Worm (Caenorhabditis elegans) whole organism, L3 larva: Measurements from ENCODE around the gene snt-1.

Experiments
- R02D3.7 ChIP-seq: fragments of 150-350 bp; optimal IDR thresholded peaks from 2 replicates; lab custom pipeline; 2014; ENCODE audit warnings: missing biosample characterization, missing genetic modification characterization
- ZK546.5 ChIP-seq: sonication (generic microtip); optimal IDR thresholded peaks from 2 replicates; lab custom pipeline; 2017; ENCODE audit warnings: missing biosample characterization, missing genetic modification characterization
- aly-2 ChIP-seq: fragments of 150-350 bp; optimal IDR thresholded peaks from 2 replicates; lab custom pipeline; 2014; ENCODE audit warnings: missing biosample characterization, missing genetic modification characterization
- ama-1 ChIP-seq: fragments of 150-350 bp; optimal IDR thresholded peaks from 2 replicates; lab custom pipeline; 2018
- ceh-16 ChIP-seq: sonication (generic microtip); optimal IDR thresholded peaks from 2 replicates; lab custom pipeline; 2017; ENCODE audit warnings: missing biosample characterization, missing genetic modification characterization
- ceh-28 ChIP-seq: fragments of 150-350 bp; optimal IDR thresholded peaks from 2 replicates; lab custom pipeline; 2014; ENCODE audit warnings: missing biosample characterization, missing genetic modification reagents, missing genetic modification characterization
- ceh-82 ChIP-seq: fragments of 150-350 bp; optimal IDR thresholded peaks from 2 replicates; lab custom pipeline; 2014; ENCODE audit warnings: missing biosample characterization, missing genetic modification characterization
- ceh-9 ChIP-seq: sonication (generic microtip); optimal IDR thresholded peaks from 2 replicates; lab custom pipeline; 2018; ENCODE audit warnings: missing biosample characterization, missing genetic modification characterization
- daf-12 ChIP-seq: fragments of 150-350 bp; optimal IDR thresholded peaks from 2 replicates; lab custom pipeline; 2014; ENCODE audit warnings: missing biosample characterization, missing genetic modification reagents, missing genetic modification characterization
- egl-27 ChIP-seq: sonication (generic microtip); optimal IDR thresholded peaks from 4 replicates; lab custom pipeline; 2017; ENCODE audit warnings: missing biosample characterization, missing genetic modification reagents, missing genetic modification characterization
- egl-5 ChIP-seq: fragments of 150-350 bp; optimal IDR thresholded peaks from 2 replicates; lab custom pipeline; 2017; ENCODE audit warnings: missing biosample characterization, missing genetic modification reagents, missing genetic modification characterization, inconsistent platforms
- elt-1 ChIP-seq: fragments of 150-350 bp; optimal IDR thresholded peaks from 2 replicates; lab custom pipeline; 2014; ENCODE audit warnings: missing biosample characterization, missing genetic modification characterization
- elt-2 ChIP-seq: sonication (generic microtip); optimal IDR thresholded peaks from 2 replicates; lab custom pipeline; 2016; ENCODE audit warnings: missing genetic modification reagents, mild to moderate bottlenecking, missing genetic modification characterization, missing compliant biosample characterization
- elt-3 ChIP-seq, 3 experiments: fragments of 150-350 bp in 1 of 3; sonication (generic microtip) in 2 of 3; optimal IDR thresholded peaks; 2 replicates in 2 of 3; 4 replicates in 1 of 3; lab custom pipeline; 2014 to 2017; ENCODE audit warnings: missing biosample characterization in 3 of 3, missing genetic modification characterization in 3 of 3
- eor-1 ChIP-seq, 2 experiments: fragments of 150-350 bp; optimal IDR thresholded peaks; 2 replicates each; lab custom pipeline; 2014 to 2018; ENCODE audit warnings: missing biosample characterization in 2 of 2, missing genetic modification characterization in 2 of 2
- fkh-10 ChIP-seq: sonication (generic microtip); optimal IDR thresholded peaks from 2 replicates; lab custom pipeline; 2017; ENCODE audit warnings: missing biosample characterization, missing genetic modification reagents, missing genetic modification characterization
- fkh-2 ChIP-seq: fragments of 150-350 bp; optimal IDR thresholded peaks from 2 replicates; lab custom pipeline; 2014; ENCODE audit warnings: missing biosample characterization, missing genetic modification reagents, missing genetic modification characterization
- fos-1 ChIP-seq: fragments of 150-350 bp; optimal IDR thresholded peaks from 2 replicates; lab custom pipeline; 2014; ENCODE audit warnings: missing biosample characterization, missing genetic modification characterization
- hmg-11 ChIP-seq: sonication (generic microtip); optimal IDR thresholded peaks from 2 replicates; lab custom pipeline; 2016; ENCODE audit warnings: missing genetic modification characterization, missing compliant biosample characterization
- jun-1 ChIP-seq: fragments of 150-350 bp; optimal IDR thresholded peaks from 2 replicates; lab custom pipeline; 2014; ENCODE audit warnings: missing biosample characterization, missing genetic modification reagents, missing genetic modification characterization
- lin-15B ChIP-seq: fragments of 150-350 bp; optimal IDR thresholded peaks from 2 replicates; lab custom pipeline; 2014; ENCODE audit warnings: missing biosample characterization, missing genetic modification characterization
- lin-39 ChIP-seq: fragments of 150-350 bp; optimal IDR thresholded peaks from 2 replicates; lab custom pipeline; 2018; ENCODE audit warnings: missing biosample characterization, missing genetic modification reagents, missing genetic modification characterization
- lsy-12 ChIP-seq: sonication (generic microtip); optimal IDR thresholded peaks from 2 replicates; lab custom pipeline; 2016; ENCODE audit warnings: mild to moderate bottlenecking, missing genetic modification characterization, missing compliant biosample characterization
- mdl-1 ChIP-seq: fragments of 150-350 bp; optimal IDR thresholded peaks from 2 replicates; lab custom pipeline; 2014; ENCODE audit warnings: missing biosample characterization, missing genetic modification characterization
- mml-1 ChIP-seq: fragments of 150-350 bp; sonication (generic microtip); optimal IDR thresholded peaks from 3 replicates; lab custom pipeline; 2014; ENCODE audit warnings: missing biosample characterization, missing genetic modification characterization
- nfya-1 ChIP-seq: sonication (generic microtip); optimal IDR thresholded peaks from 2 replicates; lab custom pipeline; 2017; ENCODE audit warnings: missing genetic modification characterization, mild to moderate bottlenecking, missing compliant biosample characterization, antibody characterized with exemption, moderate library complexity; ENCODE audit not compliant: insufficient read depth
- nhr-11 ChIP-seq: fragments of 150-350 bp; optimal IDR thresholded peaks from 2 replicates; lab custom pipeline; 2014; ENCODE audit warnings: missing biosample characterization, missing genetic modification characterization
- nhr-12 ChIP-seq: fragments of 150-350 bp; optimal IDR thresholded peaks from 2 replicates; lab custom pipeline; 2014; ENCODE audit warnings: missing biosample characterization, missing genetic modification characterization
- nhr-23 ChIP-seq: fragments of 150-350 bp; optimal IDR thresholded peaks from 2 replicates; lab custom pipeline; 2014; ENCODE audit warnings: missing biosample characterization, missing genetic modification reagents, missing genetic modification characterization
- nhr-237 ChIP-seq: fragments of 150-350 bp; optimal IDR thresholded peaks from 2 replicates; lab custom pipeline; 2014; ENCODE audit warnings: missing biosample characterization, missing genetic modification characterization
- nhr-25 ChIP-seq: sonication (generic microtip); optimal IDR thresholded peaks from 2 replicates; lab custom pipeline; 2017; ENCODE audit warnings: missing biosample characterization, missing genetic modification characterization
- nhr-28 ChIP-seq: fragments of 150-350 bp; optimal IDR thresholded peaks from 2 replicates; lab custom pipeline; 2014; ENCODE audit warnings: missing biosample characterization, missing genetic modification characterization
- nhr-43 ChIP-seq: sonication (generic microtip); optimal IDR thresholded peaks from 2 replicates; lab custom pipeline; 2016; ENCODE audit warnings: mild to moderate bottlenecking, missing genetic modification characterization, missing compliant biosample characterization; ENCODE audit not compliant: poor library complexity, severe bottlenecking
- nhr-67 ChIP-seq: fragments of 150-350 bp; optimal IDR thresholded peaks from 2 replicates; lab custom pipeline; 2014; ENCODE audit warnings: missing biosample characterization, missing genetic modification characterization
- nhr-76 ChIP-seq: fragments of 150-350 bp; sonication (generic microtip); optimal IDR thresholded peaks from 5 replicates; lab custom pipeline; 2014; ENCODE audit warnings: missing biosample characterization, missing genetic modification characterization
- nhr-77 ChIP-seq: fragments of 150-350 bp; optimal IDR thresholded peaks from 2 replicates; lab custom pipeline; 2014; ENCODE audit warnings: missing biosample characterization, missing genetic modification characterization
- pha-4 ChIP-seq: fragments of 150-350 bp; optimal IDR thresholded peaks from 2 replicates; lab custom pipeline; 2014; ENCODE audit warnings: missing biosample characterization, missing genetic modification reagents, missing genetic modification characterization
- pqm-1 ChIP-seq: fragments of 150-350 bp; optimal IDR thresholded peaks from 2 replicates; lab custom pipeline; 2017; ENCODE audit warnings: missing biosample characterization, missing genetic modification characterization, inconsistent platforms
- sea-2 ChIP-seq: fragments of 150-350 bp; sonication (generic microtip); optimal IDR thresholded peaks from 4 replicates; lab custom pipeline; 2014; ENCODE audit warnings: missing biosample characterization, missing genetic modification reagents, missing genetic modification characterization
- skn-1 ChIP-seq: fragments of 150-350 bp; optimal IDR thresholded peaks from 2 replicates; lab custom pipeline; 2014; ENCODE audit warnings: missing biosample characterization, missing genetic modification characterization
- snpc-4 ChIP-seq: fragments of 150-350 bp; optimal IDR thresholded peaks from 2 replicates; lab custom pipeline; 2014; ENCODE audit warnings: missing biosample characterization, missing genetic modification characterization
- tbx-2 ChIP-seq: sonication (generic microtip); optimal IDR thresholded peaks from 2 replicates; lab custom pipeline; 2016; ENCODE audit warnings: mild to moderate bottlenecking, missing genetic modification characterization, missing compliant biosample characterization
- unc-39 ChIP-seq: sonication (generic microtip); optimal IDR thresholded peaks from 4 replicates; lab custom pipeline; 2017; ENCODE audit warnings: missing biosample characterization, missing genetic modification characterization
- unc-62 ChIP-seq: fragments of 150-350 bp; sonication (generic microtip); optimal IDR thresholded peaks from 4 replicates; lab custom pipeline; 2014; ENCODE audit warnings: missing biosample characterization, missing genetic modification reagents, missing genetic modification characterization
- zag-1 ChIP-seq: fragments of 150-350 bp; optimal IDR thresholded peaks from 2 replicates; lab custom pipeline; 2014; ENCODE audit warnings: missing biosample characterization, missing genetic modification characterization
- ztf-11 ChIP-seq: fragments of 150-350 bp; optimal IDR thresholded peaks from 2 replicates; lab custom pipeline; 2014; ENCODE audit warnings: missing biosample characterization, missing genetic modification characterization
- ztf-4 ChIP-seq: fragments of 150-350 bp; optimal IDR thresholded peaks from 2 replicates; lab custom pipeline; 2014; ENCODE audit warnings: missing biosample characterization, missing genetic modification characterization

The snt-1 gene

DNA sequence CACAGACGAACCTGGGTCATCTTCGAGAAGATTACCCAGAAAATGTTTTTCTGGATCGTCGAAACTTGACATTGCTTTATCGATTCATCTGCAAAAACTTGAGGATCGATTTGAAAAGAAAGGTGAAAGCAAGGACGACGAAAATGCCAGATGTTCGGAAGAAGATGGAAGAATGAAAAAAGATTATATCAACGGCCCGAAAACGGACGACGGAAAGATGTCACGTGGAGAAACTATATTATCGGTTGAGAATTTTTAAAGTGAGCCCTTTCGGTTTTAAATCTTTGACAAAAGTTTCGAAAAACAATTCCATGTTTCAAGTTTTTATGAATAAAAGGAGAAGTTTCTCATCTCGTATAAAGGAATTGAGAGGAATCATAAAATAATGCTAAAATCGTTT, 47.4 kb downstream of the snt-1 start, which contains the start of gene dnj-5:
TSS of gene dnj-5 (minus strand) at position 101 of the 400 bp plus-strand sequence.
- TF ChIP-seq nhr-28 (tag; lab: Kevin White, UChicago) (no peak), mml-1 (no peak), skn-1 (tag; lab: Kevin White, UChicago) (no peak), lin-39 (tag; lab: Kevin White, UChicago) (no peak), tbx-2 (no peak), lsy-12 (tag; lab: Kevin White, UChicago) (no peak), nhr-11 (tag; lab: Kevin White, UChicago) (no peak), R02D3.7 (tag; lab: Kevin White, UChicago) (no peak), ceh-28 (tag; lab: Kevin White, UChicago) (no peak), pha-4 (tag; lab: Kevin White, UChicago) (no peak), zag-1 (no peak), nhr-12 (tag; lab: Kevin White, UChicago) (no peak), pqm-1 (tag; lab: Kevin White, UChicago) (no peak), nhr-237 (tag; lab: Kevin White, UChicago) (no peak), nhr-67 (no peak), nhr-43 (tag; lab: Kevin White, UChicago) (no peak), ama-1 (lab: Kevin White, UChicago) (no peak)

DNA sequence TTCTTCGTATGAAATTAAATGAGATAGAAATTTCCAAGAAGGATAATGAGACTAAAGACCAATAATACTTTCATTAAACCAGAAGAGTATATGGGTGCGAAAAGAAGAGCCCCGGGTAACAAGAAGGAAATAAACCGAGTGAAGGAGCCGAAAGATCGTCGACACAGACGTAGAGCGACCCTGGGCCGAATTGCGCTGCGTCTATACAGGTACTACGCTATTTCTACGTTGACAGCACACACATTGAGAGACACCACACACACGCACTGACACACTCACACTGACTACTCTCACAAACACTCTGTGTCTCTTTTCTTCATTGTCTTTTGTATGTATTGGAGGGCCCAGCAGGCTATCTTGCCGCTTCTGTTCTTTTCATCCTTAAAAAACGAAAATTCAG, 48.1 kb downstream of the snt-1 start:
- no peak for TF ChIP-seq nhr-25
- TF ChIP-seq nhr-23 (tag; lab: Kevin White, UChicago), result no peak
- TF ChIP-seq egl-27, result no peak
- no peak for TF ChIP-seq ztf-11
- TF ChIP-seq pha-4 (tag; lab: Kevin White, UChicago), result peak; percentile 66
- no peak for TF ChIP-seq fkh-2 (tag; lab: Kevin White, UChicago)
- no peak for TF ChIP-seq unc-39
- no peak for TF ChIP-seq nhr-12 (tag; lab: Kevin White, UChicago)
- no peak for TF ChIP-seq nhr-76 (tag; lab: Kevin White, UChicago)
- peak; percentile 10 for TF ChIP-seq unc-62 (GFP tag; lab: Kevin White, UChicago)
- TF ChIP-seq skn-1 (tag; lab: Kevin White, UChicago), result no peak
- no peak for TF ChIP-seq ama-1 (lab: Kevin White, UChicago)
- no peak for TF ChIP-seq R02D3.7 (tag; lab: Kevin White, UChicago)
- no peak for TF ChIP-seq lsy-12 (tag; lab: Kevin White, UChicago)
- TF ChIP-seq elt-2 (tag; lab: Kevin White, UChicago), result peak; percentile 32
- TF ChIP-seq sea-2, result no peak
- TF ChIP-seq hmg-11, result peak; percentile 83
- TF ChIP-seq ceh-82 (tag; lab: Kevin White, UChicago), result no peak
- no peak for TF ChIP-seq nhr-11 (tag; lab: Kevin White, UChicago)
- TF ChIP-seq elt-1 (tag; lab: Kevin White, UChicago), result no peak
- TF ChIP-seq eor-1 (tag; optimal IDR thresholded peaks at IDR 0.05; lab: Kevin White, UChicago), result no peak
- TF ChIP-seq ceh-9, result no peak
- TF ChIP-seq pqm-1 (tag; lab: Kevin White, UChicago), result no peak
- TF ChIP-seq mdl-1 (tag; lab: Kevin White, UChicago), result no peak
- TF ChIP-seq nfya-1, result peak; percentile 43
- no peak for TF ChIP-seq ceh-16 (tag; lab: Kevin White, UChicago)
- peak; percentile 73 for TF ChIP-seq egl-5 (tag; lab: Kevin White, UChicago)
- TF ChIP-seq nhr-28 (tag; lab: Kevin White, UChicago), result no peak
- no peak for TF ChIP-seq jun-1 (tag; lab: Kevin White, UChicago)
- TF ChIP-seq aly-2 (tag; lab: Kevin White, UChicago), result no peak
- TF ChIP-seq zag-1, result no peak
- TF ChIP-seq nhr-67, result no peak
- no peak for TF ChIP-seq fos-1 (tag; lab: Kevin White, UChicago)
- no peak for TF ChIP-seq mml-1
- TF ChIP-seq nhr-237 (tag; lab: Kevin White, UChicago), result no peak
- peak; percentile 8 for TF ChIP-seq lin-15B (tag; lab: Kevin White, UChicago)
- TF ChIP-seq ztf-4 (tag; lab: Kevin White, UChicago), result no peak
- no peak for TF ChIP-seq ceh-28 (tag; lab: Kevin White, UChicago)
- peak; percentile 53 for TF ChIP-seq snpc-4
- no peak for TF ChIP-seq nhr-77
- no peak for TF ChIP-seq nhr-43 (tag; lab: Kevin White, UChicago)
- TF ChIP-seq ZK546.5 (tag; lab: Kevin White, UChicago), result no peak
- TF ChIP-seq daf-12 (tag; lab: Kevin White, UChicago), result no peak
- no peak for TF ChIP-seq elt-3 (tag; optimal IDR thresholded peaks at IDR 0.05; lab: Kevin White, UChicago)
- TF ChIP-seq fkh-10 (GFP tag; lab: Kevin White, UChicago), result no peak
- no peak for TF ChIP-seq tbx-2
- TF ChIP-seq lin-39 (tag; lab: Kevin White, UChicago), result peak; percentile 17
- TF ChIP-seq, all 47 proteins: peak for 9
